Worm (Caenorhabditis elegans): ENCODE results near the gene C17A2.4.

DNA sequence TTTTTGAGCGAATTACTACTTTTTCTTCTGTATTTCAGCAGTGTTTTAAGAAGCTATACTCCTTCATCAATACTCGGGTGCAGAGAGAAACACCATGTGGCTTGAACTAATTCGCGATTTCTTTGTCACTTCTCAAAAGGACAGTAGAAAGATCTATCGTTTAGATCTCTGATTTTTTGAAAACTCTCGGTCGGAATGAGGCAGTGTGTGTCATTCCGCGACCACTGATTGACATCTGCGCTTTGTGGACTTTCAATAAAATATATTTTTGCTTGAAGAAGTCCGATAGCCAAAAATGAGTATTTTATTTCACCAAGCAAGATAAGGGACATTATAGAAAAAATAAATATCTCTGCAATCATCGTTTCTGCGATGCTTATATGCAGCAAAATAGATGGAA, 22.4 kb downstream of the C17A2.4 start:
- TF ChIP-seq nhr-237 (tag; optimal IDR thresholded peaks at IDR 0.05) = no peak
- TF ChIP-seq mdl-1 (tag; optimal IDR thresholded peaks at IDR 0.05) = no peak
- no peak for TF ChIP-seq ama-1 (optimal IDR thresholded peaks at IDR 0.05)
- TF ChIP-seq skn-1 (tag; optimal IDR thresholded peaks at IDR 0.05) = no peak
- no peak for TF ChIP-seq unc-62 (GFP tag; optimal IDR thresholded peaks at IDR 0.05)
- TF ChIP-seq tbx-2 (tag; optimal IDR thresholded peaks at IDR 0.05) = no peak
- TF ChIP-seq pha-4 (tag; optimal IDR thresholded peaks at IDR 0.05) = no peak
- no peak for TF ChIP-seq nhr-77 (tag; optimal IDR thresholded peaks at IDR 0.05)
- TF ChIP-seq ceh-9 (tag; optimal IDR thresholded peaks at IDR 0.05) = no peak
- no peak for TF ChIP-seq ceh-82 (tag; optimal IDR thresholded peaks at IDR 0.05)
- no peak for TF ChIP-seq nfya-1 (tag; optimal IDR thresholded peaks at IDR 0.05; ENCODE audit: insufficient read depth)

All from whole organism, L3 larva.